Fruit fly (Drosophila melanogaster) ovary, adult (tissue): ENCODE data around the gene Neu2.

ENCODE experiments used
- CG17801 ChIP-seq: fragments of 200-800 bp; optimal IDR thresholded peaks from 2 replicates; lab custom pipeline; 2019; ENCODE audit warnings: missing biosample characterization, mild to moderate bottlenecking, missing genetic modification characterization, moderate library complexity; ENCODE audit not compliant: partially characterized antibody

Gene Neu2

dm6 chr3L:21509488-21510122 lies 19.2 kb upstream of the Neu2 start:
- peak; percentile 30 for TF ChIP-seq CG17801 (GFP tag; lab: Kevin White, UChicago)

dm6 chr3L:21508621-21509020 lies 18.2 kb upstream of the Neu2 start:
- no peak for TF ChIP-seq CG17801 (GFP tag; lab: Kevin White, UChicago)

dm6 chr3L:21507955-21508354 lies 17.6 kb upstream of the Neu2 start:
- TF ChIP-seq CG17801 (GFP tag; lab: Kevin White, UChicago), result no peak

dm6 chr3L:21507354-21507928 lies 17.1 kb upstream of the Neu2 start, which contains the start of the genes Glg1 and M6:
Glg1 (minus strand) TSS chr3L:21507538.
M6 (plus strand) TSS chr3L:21507852.
- TF ChIP-seq CG17801 (GFP tag; lab: Kevin White, UChicago), result peak; percentile 39

dm6 chr3L:21501928-21502327 lies 11.5 kb upstream of the Neu2 start:
- no peak for TF ChIP-seq CG17801 (GFP tag; lab: Kevin White, UChicago)

- no peak for TF ChIP-seq CG17801 (GFP tag; lab: Kevin White, UChicago)
These were observed 10.8 kb upstream of the Neu2 start, which contains the start of gene Est-Q for dm6 chr3L:21501172-21501571. Est-Q (plus strand) TSS chr3L:21501421.

- TF ChIP-seq CG17801 (GFP tag; lab: Kevin White, UChicago), result peak; percentile 67
These were observed 6.7 kb upstream of the Neu2 start, which contains the start of gene Hr78 for dm6 chr3L:21496865-21497634. Hr78 (minus strand) TSS chr3L:21497494.

- TF ChIP-seq CG17801 (GFP tag; lab: Kevin White, UChicago), result no peak
These were observed 6.1 kb upstream of the Neu2 start for dm6 chr3L:21496502-21496864.

- TF ChIP-seq CG17801 (GFP tag; lab: Kevin White, UChicago), result no peak
These were observed 2.4 kb upstream of the Neu2 start, which contains the start of the genes CG7202 and CG7519 for dm6 chr3L:21492723-21493316. CG7202 (minus strand) TSS chr3L:21492773. CG7519 (plus strand) TSS chr3L:21493083.

- TF ChIP-seq CG17801 (GFP tag; lab: Kevin White, UChicago), result no peak
These were observed 6.5 kb downstream of the Neu2 start for dm6 chr3L:21483837-21484236.

dm6 chr3L:21482100-21482499 lies 8.3 kb downstream of the Neu2 start:
- TF ChIP-seq CG17801 (GFP tag; lab: Kevin White, UChicago), result no peak

dm6 chr3L:21479636-21480035 lies 10.8 kb downstream of the Neu2 start:
- no peak for TF ChIP-seq CG17801 (GFP tag; lab: Kevin White, UChicago)

dm6 chr3L:21477866-21478265 lies 12.5 kb downstream of the Neu2 start:
- no peak for TF ChIP-seq CG17801 (GFP tag; lab: Kevin White, UChicago)

- TF ChIP-seq CG17801 (GFP tag; lab: Kevin White, UChicago), result no peak
These were observed 13.9 kb downstream of the Neu2 start, which contains the start of gene croc for dm6 chr3L:21476429-21477006. croc (minus strand) TSS chr3L:21476479.

dm6 chr3L:21471895-21472294 lies 18.5 kb downstream of the Neu2 start:
- no peak for TF ChIP-seq CG17801 (GFP tag; lab: Kevin White, UChicago)
